Fruit fly (Drosophila melanogaster) Kc167 (cell line): ENCODE measurements around the gene CG18558.

ENCODE experiments used
- Myc ChIP-seq: fragments of >200 bp; optimal IDR thresholded peaks from 2 replicates; lab custom pipeline; 2017; ENCODE audit warnings: missing external identifiers
- Sin3A ChIP-seq: fragments of >200 bp; optimal IDR thresholded peaks from 2 replicates; lab custom pipeline; 2018; ENCODE audit warnings: missing external identifiers
- h ChIP-seq: fragments of >200 bp; optimal IDR thresholded peaks from 3 replicates; lab custom pipeline; 2018; ENCODE audit warnings: missing external identifiers
- insv ChIP-seq: fragments of >200 bp; optimal IDR thresholded peaks from 3 replicates; lab custom pipeline; 2018; ENCODE audit warnings: missing external identifiers
- psq ChIP-seq: fragments of >200 bp; optimal IDR thresholded peaks from 2 replicates; lab custom pipeline; 2017; ENCODE audit warnings: missing external identifiers
- ttk ChIP-seq: sonication (Bioruptor generic); optimal IDR thresholded peaks from 2 replicates; lab custom pipeline; 2017; ENCODE audit warnings: missing external identifiers

DNA sequence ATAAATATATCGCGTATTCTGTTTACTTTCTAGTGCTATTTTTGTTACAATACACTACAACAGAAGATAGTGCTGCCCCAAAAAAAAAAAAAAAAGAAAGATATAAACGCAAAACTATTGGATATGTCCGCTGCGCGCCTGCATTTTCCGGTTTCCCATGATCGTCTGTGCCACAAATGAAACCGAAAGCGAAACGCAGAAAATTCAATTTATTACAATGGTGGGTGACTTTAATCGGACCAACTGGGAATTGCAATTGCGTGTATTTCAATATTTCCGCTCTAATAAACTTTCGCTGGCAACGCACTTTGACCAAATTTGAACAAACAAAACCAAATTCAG lies 18.3 kb upstream of the CG18558 start:
- no peak for TF ChIP-seq psq (lab: Kevin White, UChicago)
- no peak for TF ChIP-seq Myc
- TF ChIP-seq h (lab: Kevin White, UChicago), result no peak
- no peak for TF ChIP-seq Sin3A (lab: Kevin White, UChicago)
- TF ChIP-seq ttk (lab: Kevin White, UChicago), result no peak
- no peak for TF ChIP-seq insv
